Worm (Caenorhabditis elegans) whole organism, early embryonic: Measurements from ENCODE around the gene crm-1.

Source experiments
- B0310.2 ChIP-seq: sonication (generic microtip); optimal IDR thresholded peaks from 2 replicates; lab custom pipeline; 2016; ENCODE audit warnings: mild to moderate bottlenecking, missing genetic modification characterization, missing compliant biosample characterization
- F13C5.2 ChIP-seq: sonication (generic microtip); optimal IDR thresholded peaks from 2 replicates; lab custom pipeline; 2017; ENCODE audit warnings: mild to moderate bottlenecking, missing genetic modification characterization, inconsistent platforms, missing compliant biosample characterization
- aly-1 ChIP-seq: sonication (generic microtip); optimal IDR thresholded peaks from 2 replicates; lab custom pipeline; 2016; ENCODE audit warnings: missing genetic modification characterization, missing compliant biosample characterization
- ama-1 ChIP-seq: fragments of 150-350 bp; optimal IDR thresholded peaks from 2 replicates; lab custom pipeline; 2014
- ceh-13 ChIP-seq: fragments of 200-800 bp; sonication (Bioruptor generic); optimal IDR thresholded peaks from 2 replicates; lab custom pipeline; 2018; ENCODE audit warnings: mild to moderate bottlenecking, missing genetic modification characterization, missing compliant biosample characterization
- ceh-36 ChIP-seq: sonication (generic microtip); optimal IDR thresholded peaks from 2 replicates; lab custom pipeline; 2016; ENCODE audit warnings: missing genetic modification characterization, inconsistent platforms, missing compliant biosample characterization
- ets-7 ChIP-seq: sonication (generic microtip); optimal IDR thresholded peaks from 2 replicates; lab custom pipeline; 2016; ENCODE audit warnings: missing genotype, missing genetic modification characterization, missing compliant biosample characterization
- flt-1 ChIP-seq: fragments of 200-800 bp; sonication (Bioruptor generic); IDR thresholded peaks from 2 replicates; pipeline ENCODE4 v1.3.6; 2022; ENCODE audit warnings: missing genetic modification characterization, missing compliant biosample characterization
- hmbx-1 ChIP-seq: sonication (generic microtip); optimal IDR thresholded peaks from 2 replicates; lab custom pipeline; 2016; ENCODE audit warnings: mild to moderate bottlenecking, missing genetic modification characterization, missing compliant biosample characterization
- hmg-4 ChIP-seq: fragments of 200-800 bp; sonication (Bioruptor generic); optimal IDR thresholded peaks from 2 replicates; lab custom pipeline; 2018; ENCODE audit warnings: mild to moderate bottlenecking, missing genetic modification characterization, missing compliant biosample characterization
- hnd-1 ChIP-seq: sonication (generic microtip); optimal IDR thresholded peaks from 2 replicates; lab custom pipeline; 2016; ENCODE audit warnings: missing genetic modification characterization, missing compliant biosample characterization
- pes-1 ChIP-seq: fragments of 200-800 bp; sonication (Bioruptor generic); IDR thresholded peaks from 2 replicates; pipeline ENCODE4 v1.3.6; 2022; ENCODE audit warnings: missing genetic modification reagents, missing genetic modification characterization, missing compliant biosample characterization
- scrt-1 ChIP-seq: fragments of 200-800 bp; sonication (Bioruptor generic); IDR thresholded peaks from 2 replicates; pipeline ENCODE4 v1.3.6; 2022; ENCODE audit warnings: missing genetic modification characterization, missing compliant biosample characterization
- sea-1 ChIP-seq: fragments of 200-800 bp; sonication (Bioruptor generic); conservative IDR thresholded peaks from 2 replicates; pipeline ENCODE4 v1.3.6; 2022; ENCODE audit warnings: missing genetic modification characterization, missing compliant biosample characterization
- tbx-11 ChIP-seq: fragments of 200-800 bp; sonication (Bioruptor generic); IDR thresholded peaks from 2 replicates; pipeline ENCODE4 v1.3.6; 2022; ENCODE audit warnings: missing genetic modification characterization, missing compliant biosample characterization
- tbx-37 ChIP-seq: fragments of 200-800 bp; sonication (Bioruptor generic); conservative IDR thresholded peaks from 2 replicates; pipeline ENCODE4 v1.3.6; 2022; ENCODE audit warnings: missing genetic modification reagents, missing genetic modification characterization, missing compliant biosample characterization
- tra-4 ChIP-seq: sonication (generic microtip); optimal IDR thresholded peaks from 2 replicates; lab custom pipeline; 2017; ENCODE audit warnings: missing genetic modification characterization, missing compliant biosample characterization

Gene crm-1

DNA sequence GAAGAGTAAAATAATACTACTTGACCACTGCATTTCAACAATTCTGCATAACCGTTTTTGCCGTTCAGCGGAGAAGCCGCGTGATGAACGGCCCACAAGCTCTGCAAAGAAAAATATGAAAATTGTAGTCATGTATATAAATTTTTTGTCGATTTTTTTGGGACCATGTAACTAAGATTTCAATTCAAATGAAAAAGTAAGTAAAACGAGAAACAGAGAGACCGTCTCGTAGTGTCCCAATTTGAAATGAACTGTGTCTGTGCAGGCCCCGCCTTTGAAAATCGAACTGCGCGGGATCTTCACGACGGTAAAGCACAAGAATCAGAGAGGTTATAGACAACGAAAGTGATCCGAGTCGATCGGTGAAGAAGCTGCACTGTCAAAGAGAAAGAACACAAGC is at the start of gene crm-1:
crm-1 (minus strand) TSS at position 101 of the 400 bp plus-strand sequence.
- TF ChIP-seq hnd-1 (tag; lab: Kevin White, UChicago): no peak

DNA sequence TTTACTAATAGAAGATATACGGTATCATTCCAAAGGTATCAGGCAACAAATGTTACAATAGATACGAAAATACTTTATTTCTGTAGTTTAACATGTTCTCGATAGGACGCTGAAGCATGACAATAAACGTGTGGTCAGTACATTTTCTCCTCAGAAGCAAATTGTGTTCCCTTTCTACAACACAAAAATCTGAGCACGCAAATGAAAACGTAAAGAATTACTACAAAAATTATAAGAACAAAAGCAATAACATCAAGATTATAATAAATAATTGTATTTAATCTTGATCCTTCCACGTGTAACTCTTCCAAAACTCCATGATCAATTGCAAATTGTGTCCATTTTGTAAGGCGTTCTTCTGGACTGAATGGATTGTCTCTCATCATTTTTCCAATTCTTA is 47.8 kb upstream of the crm-1 start:
- TF ChIP-seq ceh-36 (tag; lab: Kevin White, UChicago) (no peak), aly-1 (no peak), tbx-11 (GFP tag; lab: Robert Waterston, UW) (no peak), flt-1 (GFP tag; lab: Robert Waterston, UW) (no peak), sea-1 (no peak)

- TF ChIP-seq scrt-1 (GFP tag; lab: Robert Waterston, UW): no peak
- TF ChIP-seq ama-1: no peak
- no peak for TF ChIP-seq ceh-36 (tag; lab: Kevin White, UChicago)
- no peak for TF ChIP-seq ceh-13 (GFP tag; lab: Kevin White, UChicago)
- TF ChIP-seq tra-4 (tag; lab: Kevin White, UChicago): no peak
- no peak for TF ChIP-seq sea-1
- no peak for TF ChIP-seq B0310.2 (tag; lab: Kevin White, UChicago)
- no peak for TF ChIP-seq F13C5.2 (tag; lab: Kevin White, UChicago)
- no peak for TF ChIP-seq flt-1 (GFP tag; lab: Robert Waterston, UW)
- TF ChIP-seq tbx-37 (GFP tag; lab: Robert Waterston, UW): no peak
- no peak for TF ChIP-seq ets-7
- no peak for TF ChIP-seq hmbx-1 (tag; lab: Kevin White, UChicago)
- TF ChIP-seq pes-1 (GFP tag; lab: Robert Waterston, UW): no peak
- TF ChIP-seq aly-1: no peak
- no peak for TF ChIP-seq hnd-1 (tag; lab: Kevin White, UChicago)
- no peak for TF ChIP-seq tbx-11 (GFP tag; lab: Robert Waterston, UW)
- no peak for TF ChIP-seq hmg-4
These were observed 47.4 kb upstream of the crm-1 start, which contains the start of gene AC3.12 for ce11 chrV:10379293-10379692. AC3.12 (minus strand) TSS chrV:10379393.

- TF ChIP-seq aly-1: no peak
- TF ChIP-seq sea-1: no peak
- no peak for TF ChIP-seq F13C5.2 (tag; lab: Kevin White, UChicago)
- no peak for TF ChIP-seq ceh-36 (tag; lab: Kevin White, UChicago)
These were observed 40.0 kb upstream of the crm-1 start, which contains the start of gene ugt-49 for ce11 chrV:10371951-10372350. ugt-49 (plus strand) TSS chrV:10372321.

ce11 chrV:10371177-10371576 is 39.3 kb upstream of the crm-1 start:
- TF ChIP-seq flt-1 (GFP tag; lab: Robert Waterston, UW) (no peak), B0310.2 (tag; lab: Kevin White, UChicago) (no peak)

DNA sequence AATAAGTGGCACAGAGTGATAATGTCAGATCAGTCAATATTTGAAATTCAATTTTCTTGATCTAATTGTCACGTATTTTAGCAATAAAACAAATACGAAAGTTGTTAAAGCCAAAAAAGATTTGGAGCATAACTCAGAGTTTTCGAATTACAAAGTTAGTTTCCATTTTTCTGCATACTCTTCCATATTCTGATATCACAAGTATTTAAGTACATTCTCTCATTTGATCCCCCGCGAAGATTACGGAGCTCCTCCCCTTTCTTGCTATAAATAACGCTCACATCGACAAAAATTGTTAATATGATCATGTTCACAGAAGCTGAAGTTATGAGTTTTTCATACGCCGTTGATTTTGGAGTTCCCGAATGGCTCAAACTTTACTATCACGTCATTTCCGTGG is 36.3 kb upstream of the crm-1 start, which contains the start of gene sri-20:
sri-20 (plus strand) TSS at position 301 of the 400 bp plus-strand sequence.
- TF ChIP-seq aly-1 (no peak), hnd-1 (tag; lab: Kevin White, UChicago) (no peak), ets-7 (no peak), B0310.2 (tag; lab: Kevin White, UChicago) (no peak), scrt-1 (GFP tag; lab: Robert Waterston, UW) (no peak), hmbx-1 (tag; lab: Kevin White, UChicago) (no peak), tra-4 (tag; lab: Kevin White, UChicago) (no peak), sea-1 (no peak)

- TF ChIP-seq tbx-37 (GFP tag; lab: Robert Waterston, UW) (no peak), pes-1 (GFP tag; lab: Robert Waterston, UW) (no peak), ceh-13 (GFP tag; lab: Kevin White, UChicago) (no peak), hnd-1 (tag; lab: Kevin White, UChicago) (no peak), B0310.2 (tag; lab: Kevin White, UChicago) (no peak), aly-1 (no peak), ama-1 (no peak), sea-1 (no peak), F13C5.2 (tag; lab: Kevin White, UChicago) (no peak), hmbx-1 (tag; lab: Kevin White, UChicago) (no peak), flt-1 (GFP tag; lab: Robert Waterston, UW) (no peak)
These were observed 31.9 kb upstream of the crm-1 start for ce11 chrV:10363834-10364233.

DNA sequence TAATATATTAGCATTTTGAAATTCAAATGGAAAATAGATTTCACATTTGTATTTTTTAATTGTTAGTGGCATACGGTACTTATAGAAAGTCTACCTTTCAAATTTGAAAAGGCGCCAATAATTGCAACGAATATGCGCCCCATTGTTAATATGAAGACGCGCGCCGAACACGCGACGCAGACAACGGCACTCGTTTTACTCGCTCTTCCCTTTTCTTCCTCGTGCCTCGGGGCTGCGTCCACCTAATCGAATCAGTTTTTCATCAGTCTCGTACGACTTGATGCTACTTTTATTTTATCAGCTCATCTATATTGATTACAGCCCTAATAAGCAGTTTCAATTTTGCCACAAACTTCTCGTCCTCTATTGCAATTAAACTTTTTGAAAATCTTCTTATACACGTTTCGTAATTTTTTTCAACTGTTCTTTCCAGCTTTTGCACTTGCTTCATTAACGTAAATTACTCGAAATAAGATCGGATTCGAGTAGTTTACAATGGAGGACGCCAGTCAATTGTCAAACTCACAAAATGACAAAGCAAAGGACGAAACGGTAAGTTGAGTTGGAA is 30.0 kb upstream of the crm-1 start, which contains the start of gene cash-1:
cash-1 (plus strand) TSS at position 432 of the 568 bp plus-strand sequence.
- no peak for TF ChIP-seq tbx-11 (GFP tag; lab: Robert Waterston, UW)
- no peak for TF ChIP-seq ceh-36 (tag; lab: Kevin White, UChicago)
- no peak for TF ChIP-seq scrt-1 (GFP tag; lab: Robert Waterston, UW)
- TF ChIP-seq hmg-4: no peak
- TF ChIP-seq tbx-37 (GFP tag; lab: Robert Waterston, UW): no peak

- TF ChIP-seq tbx-11 (GFP tag; lab: Robert Waterston, UW) (no peak), ceh-36 (tag; lab: Kevin White, UChicago) (no peak), hnd-1 (tag; lab: Kevin White, UChicago) (no peak), aly-1 (no peak), hmg-4 (no peak), tbx-37 (GFP tag; lab: Robert Waterston, UW) (no peak), tra-4 (tag; lab: Kevin White, UChicago) (no peak), sea-1 (no peak), F13C5.2 (tag; lab: Kevin White, UChicago) (no peak), ets-7 (no peak), scrt-1 (GFP tag; lab: Robert Waterston, UW) (no peak), ceh-13 (GFP tag; lab: Kevin White, UChicago) (no peak), flt-1 (GFP tag; lab: Robert Waterston, UW) (no peak), hmbx-1 (tag; lab: Kevin White, UChicago) (no peak), B0310.2 (tag; lab: Kevin White, UChicago) (no peak), ama-1 (no peak), pes-1 (GFP tag; lab: Robert Waterston, UW) (no peak)
These were observed 28.3 kb upstream of the crm-1 start for ce11 chrV:10360186-10360585.
